Fruit fly (Drosophila melanogaster) whole organism, pupa: Measurements from ENCODE around the gene Orct.

Experiments used
- CG10348 ChIP-seq: fragments of 200-800 bp; sonication (Bioruptor generic); IDR thresholded peaks from 2 replicates; pipeline ENCODE4 v1.3.6; 2022; ENCODE audit warnings: missing biosample characterization, missing genetic modification characterization
- CG12605 ChIP-seq: fragments of 200-800 bp; sonication (Bioruptor generic); IDR thresholded peaks from 2 replicates; pipeline ENCODE4 v1.3.6; 2022; ENCODE audit warnings: missing biosample characterization, missing genetic modification characterization
- CG13204 ChIP-seq: fragments of 200-800 bp; sonication (Bioruptor generic); optimal IDR thresholded peaks from 2 replicates; lab custom pipeline; 2018; ENCODE audit warnings: missing biosample characterization, mild to moderate bottlenecking, missing genetic modification characterization, moderate library complexity
- CG14655 ChIP-seq: fragments of 200-800 bp; sonication (Bioruptor generic); optimal IDR thresholded peaks from 3 replicates; lab custom pipeline; 2017; ENCODE audit warnings: mild to moderate bottlenecking, missing biosample characterization, missing genetic modification reagents, missing genetic modification characterization
- CG15710 ChIP-seq: fragments of 200-800 bp; sonication (Bioruptor generic); optimal IDR thresholded peaks from 2 replicates; lab custom pipeline; 2018; ENCODE audit warnings: missing biosample characterization, mild to moderate bottlenecking, missing genetic modification characterization, moderate library complexity
- CG17806 ChIP-seq: fragments of 200-800 bp; sonication (Bioruptor generic); optimal IDR thresholded peaks from 2 replicates; lab custom pipeline; 2018; ENCODE audit warnings: missing biosample characterization, mild to moderate bottlenecking, missing genetic modification characterization, moderate library complexity
- CG32121 ChIP-seq: fragments of 200-800 bp; sonication (Bioruptor generic); IDR thresholded peaks from 2 replicates; pipeline ENCODE4 v1.3.6; 2022; ENCODE audit warnings: missing biosample characterization, missing genetic modification characterization
- CG34367 ChIP-seq: fragments of 200-800 bp; sonication (Bioruptor generic); optimal IDR thresholded peaks from 2 replicates; lab custom pipeline; 2018; ENCODE audit warnings: missing biosample characterization, mild to moderate bottlenecking, missing genetic modification characterization
- CG4496 ChIP-seq: fragments of 200-800 bp; sonication (Bioruptor generic); IDR thresholded peaks from 3 replicates; pipeline ENCODE4 v1.3.6; 2022; ENCODE audit warnings: missing biosample characterization, missing genetic modification characterization
- CG8159 ChIP-seq: fragments of 200-800 bp; sonication (Bioruptor generic); optimal IDR thresholded peaks from 3 replicates; lab custom pipeline; 2018; ENCODE audit warnings: missing biosample characterization, mild to moderate bottlenecking, missing genetic modification characterization, moderate library complexity
- CG8301 ChIP-seq: fragments of 200-800 bp; sonication (Bioruptor generic); optimal IDR thresholded peaks from 2 replicates; lab custom pipeline; 2018; ENCODE audit warnings: missing biosample characterization, mild to moderate bottlenecking, missing genetic modification characterization
- CG9948 ChIP-seq: fragments of 200-800 bp; sonication (Bioruptor generic); optimal IDR thresholded peaks from 2 replicates; lab custom pipeline; 2018; ENCODE audit warnings: missing biosample characterization, mild to moderate bottlenecking, missing genetic modification characterization, moderate library complexity
- D1 ChIP-seq: fragments of 200-800 bp; sonication (Bioruptor generic); optimal IDR thresholded peaks from 2 replicates; lab custom pipeline; 2018; ENCODE audit warnings: missing biosample characterization, mild to moderate bottlenecking, missing genetic modification characterization, moderate library complexity
- EcR ChIP-seq: fragments of 200-800 bp; sonication (Bioruptor generic); optimal IDR thresholded peaks from 3 replicates; lab custom pipeline; 2019; ENCODE audit warnings: missing biosample characterization, missing genetic modification characterization, mild to moderate bottlenecking, moderate library complexity, missing genetic modification reagents
- Ets98B ChIP-seq: fragments of 200-800 bp; sonication (Bioruptor generic); IDR thresholded peaks from 2 replicates; pipeline ENCODE4 v1.3.6; 2022; ENCODE audit warnings: missing biosample characterization, missing genetic modification characterization
- Pif1A ChIP-seq: fragments of 200-800 bp; sonication (Bioruptor generic); optimal IDR thresholded peaks from 3 replicates; lab custom pipeline; 2016; ENCODE audit warnings: missing biosample characterization, missing genetic modification characterization
- Pif1B ChIP-seq: fragments of 200-800 bp; sonication (Bioruptor generic); optimal IDR thresholded peaks from 3 replicates; lab custom pipeline; 2016; ENCODE audit warnings: missing biosample characterization, missing genetic modification characterization
- Snoo ChIP-seq: fragments of 200-800 bp; sonication (Bioruptor generic); optimal IDR thresholded peaks from 3 replicates; lab custom pipeline; 2017; ENCODE audit warnings: missing biosample characterization, mild to moderate bottlenecking, missing genetic modification characterization, inconsistent platforms
- fd96Ca ChIP-seq: fragments of 200-800 bp; sonication (Bioruptor generic); IDR thresholded peaks from 3 replicates; pipeline ENCODE4 v1.3.6; 2022; ENCODE audit warnings: missing biosample characterization, missing genetic modification characterization
- gl ChIP-seq: fragments of 200-800 bp; sonication (Bioruptor generic); optimal IDR thresholded peaks from 2 replicates; lab custom pipeline; 2018; ENCODE audit warnings: missing biosample characterization, mild to moderate bottlenecking, missing genetic modification characterization
- rn ChIP-seq: fragments of 200-800 bp; sonication (Bioruptor generic); IDR thresholded peaks from 2 replicates; pipeline ENCODE4 v1.3.6; 2022; ENCODE audit warnings: missing biosample characterization, missing genetic modification characterization

Orct gene

DNA sequence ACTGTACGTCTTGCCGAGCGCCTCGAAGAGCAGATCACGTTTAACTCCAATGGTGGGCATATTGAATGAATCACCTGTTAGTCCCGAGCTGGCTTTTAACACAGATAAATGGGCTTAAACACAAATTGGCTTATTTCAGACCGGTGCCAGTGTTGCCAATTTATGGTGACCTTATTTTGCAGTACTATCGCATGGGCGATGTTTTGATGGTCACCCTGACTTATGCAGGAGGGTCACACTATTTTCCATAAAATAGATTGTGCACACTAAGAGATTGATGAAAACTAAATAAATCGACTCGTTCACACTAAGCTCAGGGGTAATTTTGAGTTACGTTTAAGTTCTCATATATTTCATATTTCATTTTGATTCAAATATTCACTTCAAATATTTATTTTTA, 23.6 kb upstream of the Orct start, which contains the start of gene beta-PheRS:
TSS of gene beta-PheRS (minus strand) at position 186 of the 400 bp plus-strand sequence.
- TF ChIP-seq CG4496 (no peak), CG17806 (tag; lab: Kevin White, UChicago) (no peak), fd96Ca (GFP tag; lab: Robert Waterston, UW) (peak; percentile 11; the same call in 1 of the 3 replicates)

DNA sequence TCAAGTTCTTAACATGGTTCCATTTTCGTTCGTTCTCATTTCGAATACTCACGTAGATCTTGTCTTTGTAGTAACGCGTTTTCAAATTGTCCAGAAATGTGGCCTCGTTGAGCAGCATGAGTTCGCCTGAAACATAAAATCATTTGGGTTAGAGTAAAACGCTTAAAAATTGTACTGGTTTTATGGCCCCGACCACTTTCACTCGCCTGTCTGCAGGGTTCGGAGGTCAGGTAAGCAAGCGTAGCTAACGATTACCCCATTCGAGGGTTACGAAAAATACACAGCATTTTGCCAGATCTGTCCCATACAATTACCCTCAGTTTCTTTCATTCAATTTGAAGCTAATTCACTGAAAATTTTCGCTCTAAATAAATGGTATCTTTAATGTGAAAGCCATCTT, 17.7 kb upstream of the Orct start:
- TF ChIP-seq CG17806 (tag; lab: Kevin White, UChicago) = no peak
- no peak for TF ChIP-seq D1 (tag; lab: Kevin White, UChicago)
- TF ChIP-seq Pif1A (GFP tag; lab: Kevin White, UChicago) = no peak
- no peak for TF ChIP-seq Snoo (tag; lab: Kevin White, UChicago)
- TF ChIP-seq CG15710 (tag; lab: Kevin White, UChicago) = no peak
- no peak for TF ChIP-seq CG9948 (tag; lab: Kevin White, UChicago)
- no peak for TF ChIP-seq gl
- TF ChIP-seq fd96Ca (GFP tag; lab: Robert Waterston, UW) = no peak
- TF ChIP-seq CG8159 (tag; lab: Kevin White, UChicago) = no peak
- no peak for TF ChIP-seq CG34367
- no peak for TF ChIP-seq CG12605
- TF ChIP-seq EcR (GFP tag; lab: Kevin White, UChicago) = no peak
- no peak for TF ChIP-seq CG13204 (GFP tag; lab: Kevin White, UChicago)
- no peak for TF ChIP-seq CG10348 (GFP tag; lab: Robert Waterston, UW)
- TF ChIP-seq CG32121 (GFP tag; lab: Robert Waterston, UW) = no peak
- TF ChIP-seq CG14655 (GFP tag; lab: Kevin White, UChicago) = no peak
- TF ChIP-seq CG4496 = no peak
- TF ChIP-seq rn (GFP tag; lab: Robert Waterston, UW) = no peak
- no peak for TF ChIP-seq Ets98B (GFP tag; lab: Robert Waterston, UW)

DNA sequence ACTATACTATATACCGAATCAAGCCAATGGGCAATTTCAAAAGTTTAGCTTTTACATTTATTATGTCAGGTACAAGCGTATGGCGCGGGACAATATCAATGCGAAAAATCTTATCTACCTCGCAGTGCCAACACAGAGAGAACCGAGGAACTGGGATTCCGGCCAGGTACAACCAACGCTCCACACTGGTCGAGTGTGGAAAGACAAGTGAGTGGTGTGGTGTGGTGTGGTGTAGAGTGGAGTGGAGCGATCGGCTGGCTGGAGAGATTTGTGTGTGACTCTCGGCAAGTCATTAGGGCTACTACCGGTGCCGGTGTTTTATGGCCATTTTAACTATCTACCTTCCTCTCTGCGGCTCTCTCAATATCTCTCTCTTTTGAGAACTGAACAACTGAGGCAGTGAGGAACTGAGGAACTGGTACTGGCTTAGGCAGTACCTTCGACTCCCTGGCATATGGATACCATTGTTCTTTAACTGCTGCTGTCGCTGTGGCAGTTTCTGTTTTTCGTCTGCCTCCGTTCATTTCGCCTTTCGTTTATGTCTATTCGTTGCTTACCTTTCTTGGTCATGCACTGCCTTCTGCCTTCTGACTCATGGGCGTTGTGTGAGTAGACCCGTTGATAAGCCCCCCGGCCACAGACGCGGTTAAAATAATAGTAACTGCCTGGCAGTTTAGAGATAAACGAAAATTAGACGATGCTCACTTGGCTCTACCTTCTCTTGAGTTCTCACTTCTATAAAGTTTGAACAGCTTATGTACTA, 16.6 kb upstream of the Orct start:
- TF ChIP-seq CG10348 (GFP tag; lab: Robert Waterston, UW) (peak; percentile 71), CG15710 (tag; lab: Kevin White, UChicago) (peak; percentile 98), Ets98B (GFP tag; lab: Robert Waterston, UW) (peak; percentile 88), CG14655 (GFP tag; lab: Kevin White, UChicago) (no peak), CG12605 (peak; percentile 88), Pif1A (GFP tag; lab: Kevin White, UChicago) (peak; percentile 95), CG9948 (tag; lab: Kevin White, UChicago) (peak; percentile 96), D1 (tag; lab: Kevin White, UChicago) (no peak), CG32121 (GFP tag; lab: Robert Waterston, UW) (peak; percentile 80), CG4496 (peak; percentile 96), CG8159 (tag; lab: Kevin White, UChicago) (peak; percentile 97), fd96Ca (GFP tag; lab: Robert Waterston, UW) (peak; percentile 94), EcR (GFP tag; lab: Kevin White, UChicago) (peak; percentile 75), Pif1B (GFP tag; lab: Kevin White, UChicago) (peak; percentile 93), CG17806 (tag; lab: Kevin White, UChicago) (peak; percentile 96), CG13204 (GFP tag; lab: Kevin White, UChicago) (peak; percentile 92), Snoo (tag; lab: Kevin White, UChicago) (peak; percentile 93), gl (peak; percentile 96), CG34367 (peak; percentile 97), CG8301 (tag; lab: Kevin White, UChicago) (peak; percentile 89), rn (GFP tag; lab: Robert Waterston, UW) (peak; percentile 63; the same call in 1 of the 2 replicates)

DNA sequence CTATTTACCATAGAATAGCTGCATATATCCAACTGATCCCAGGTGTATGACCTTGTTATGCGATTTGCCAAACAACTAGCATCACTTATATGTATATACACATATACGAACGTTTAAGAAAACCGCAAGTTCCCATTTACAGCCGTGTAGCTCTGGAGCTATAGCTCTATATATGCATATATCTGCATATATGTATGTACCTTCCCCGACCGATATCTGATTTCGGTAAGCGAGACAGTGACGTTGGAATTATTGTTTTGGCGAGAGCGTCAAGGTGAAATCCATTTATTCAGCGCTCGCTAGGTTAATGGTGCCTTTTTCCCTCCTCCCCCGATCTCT, 16.1 kb upstream of the Orct start:
- TF ChIP-seq Ets98B (GFP tag; lab: Robert Waterston, UW) (no peak), Snoo (tag; lab: Kevin White, UChicago) (no peak), CG8159 (tag; lab: Kevin White, UChicago) (no peak), CG8301 (tag; lab: Kevin White, UChicago) (no peak), fd96Ca (GFP tag; lab: Robert Waterston, UW) (no peak), CG12605 (no peak), Pif1B (GFP tag; lab: Kevin White, UChicago) (no peak), CG10348 (GFP tag; lab: Robert Waterston, UW) (no peak), CG4496 (no peak), EcR (GFP tag; lab: Kevin White, UChicago) (no peak)

DNA sequence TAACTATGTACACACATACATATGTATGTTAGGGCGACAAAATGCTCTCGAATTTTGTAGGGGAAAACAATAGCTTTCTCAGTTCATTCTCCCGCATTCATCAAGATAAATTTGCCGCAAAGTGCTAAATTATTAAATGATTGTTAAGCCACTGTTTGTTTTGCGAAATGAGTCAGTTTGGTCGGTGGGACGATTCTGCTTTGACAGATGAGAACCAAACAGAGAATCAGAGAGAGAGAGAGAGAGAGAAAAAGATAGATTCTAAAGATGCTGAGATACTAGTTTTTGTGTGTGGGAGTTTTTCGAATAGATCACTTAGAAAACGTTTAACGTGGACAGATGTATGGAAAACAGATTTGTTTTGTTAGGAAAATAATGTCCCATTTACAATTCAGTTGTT, 15.6 kb upstream of the Orct start:
- TF ChIP-seq Snoo (tag; lab: Kevin White, UChicago) (no peak), rn (GFP tag; lab: Robert Waterston, UW) (no peak), CG14655 (GFP tag; lab: Kevin White, UChicago) (no peak), CG10348 (GFP tag; lab: Robert Waterston, UW) (no peak), CG13204 (GFP tag; lab: Kevin White, UChicago) (no peak), D1 (tag; lab: Kevin White, UChicago) (no peak), CG17806 (tag; lab: Kevin White, UChicago) (no peak), CG8301 (tag; lab: Kevin White, UChicago) (no peak), CG32121 (GFP tag; lab: Robert Waterston, UW) (no peak), CG34367 (no peak), CG9948 (tag; lab: Kevin White, UChicago) (no peak), fd96Ca (GFP tag; lab: Robert Waterston, UW) (no peak), CG12605 (no peak), EcR (GFP tag; lab: Kevin White, UChicago) (no peak), Pif1B (GFP tag; lab: Kevin White, UChicago) (no peak), Pif1A (GFP tag; lab: Kevin White, UChicago) (no peak)
